Fruit fly (Drosophila melanogaster) whole organism, wandering third instar larva: ENCODE measurements around the gene slgA.

Source experiments
- Abd-B ChIP-seq: fragments of >200 bp; optimal IDR thresholded peaks from 2 replicates; lab custom pipeline; 2017; ENCODE audit warnings: missing biosample characterization, missing genetic modification characterization
- CG32264 ChIP-seq: fragments of 200-800 bp; sonication (Bioruptor generic); optimal IDR thresholded peaks from 2 replicates; lab custom pipeline; 2016; ENCODE audit warnings: missing biosample characterization, missing genetic modification characterization
- CG9705 ChIP-seq: fragments of 200-800 bp; sonication (Bioruptor generic); optimal IDR thresholded peaks from 2 replicates; lab custom pipeline; 2018; ENCODE audit warnings: missing biosample characterization, mild to moderate bottlenecking, missing genetic modification characterization
- CrebA ChIP-seq: fragments of 200-800 bp; sonication (Bioruptor generic); optimal IDR thresholded peaks from 2 replicates; lab custom pipeline; 2016; ENCODE audit warnings: missing biosample characterization, mild to moderate bottlenecking, missing genetic modification characterization, borderline replicate concordance
- Dfd ChIP-seq: fragments of >200 bp; optimal IDR thresholded peaks from 2 replicates; lab custom pipeline; 2017; ENCODE audit warnings: missing biosample characterization, missing genetic modification characterization
- Dif ChIP-seq: fragments of 200-275, 200-300 bp; sonication (Bioruptor generic); optimal IDR thresholded peaks from 2 replicates; lab custom pipeline; 2018; ENCODE audit warnings: missing biosample characterization, missing genetic modification characterization; ENCODE audit not compliant: partially characterized antibody
- GATAd ChIP-seq: sonication (Bioruptor generic); optimal IDR thresholded peaks from 2 replicates; lab custom pipeline; 2016; ENCODE audit warnings: missing biosample characterization, missing genetic modification characterization
- HLH106 ChIP-seq: fragments of 200-800 bp; optimal IDR thresholded peaks from 3 replicates; lab custom pipeline; 2019; ENCODE audit warnings: missing biosample characterization, mild to moderate bottlenecking, missing genetic modification characterization, moderate library complexity
- Hnf4 ChIP-seq: fragments of 200-800 bp; sonication (Bioruptor generic); optimal IDR thresholded peaks from 2 replicates; lab custom pipeline; 2016; ENCODE audit warnings: missing biosample characterization, mild to moderate bottlenecking, missing genetic modification characterization
- Hr78 ChIP-seq: fragments of >200 bp; optimal IDR thresholded peaks from 2 replicates; lab custom pipeline; 2017; ENCODE audit warnings: missing biosample characterization, missing genetic modification characterization
- Hr83 ChIP-seq: fragments of 200-300 bp; sonication (Bioruptor generic); optimal IDR thresholded peaks from 2 replicates; lab custom pipeline; 2016; ENCODE audit warnings: missing biosample characterization, mild to moderate bottlenecking, missing genetic modification characterization, moderate library complexity; ENCODE audit not compliant: poor library complexity, severe bottlenecking
- Jra ChIP-seq: sonication (Bioruptor generic); optimal IDR thresholded peaks from 2 replicates; lab custom pipeline; 2016; ENCODE audit warnings: missing biosample characterization, missing genetic modification characterization
- Mio ChIP-seq: sonication (Bioruptor generic); optimal IDR thresholded peaks from 2 replicates; lab custom pipeline; 2016; ENCODE audit warnings: missing biosample characterization, missing genetic modification characterization
- Myc ChIP-seq: fragments of >200 bp; optimal IDR thresholded peaks from 2 replicates; lab custom pipeline; 2017
- N ChIP-seq: fragments of >200 bp; optimal IDR thresholded peaks from 2 replicates; lab custom pipeline; 2018; ENCODE audit warnings: missing biosample characterization, missing external identifiers, missing genetic modification characterization
- OdsH ChIP-seq: fragments of 200-800 bp; sonication (Bioruptor generic); optimal IDR thresholded peaks from 2 replicates; lab custom pipeline; 2016; ENCODE audit warnings: missing biosample characterization, mild to moderate bottlenecking, missing genetic modification characterization
- Rel ChIP-seq, 2 experiments: fragments of 200-800 bp; sonication (Bioruptor generic) in 1 of 2; optimal IDR thresholded peaks; 2 replicates in 1 of 2; 3 replicates in 1 of 2; lab custom pipeline; 2016 to 2019; ENCODE audit warnings: mild to moderate bottlenecking in 2 of 2, missing biosample characterization in 2 of 2, missing genetic modification characterization in 2 of 2, moderate library complexity in 1 of 2
- Sp1 ChIP-seq: fragments of 200-800 bp; sonication (Bioruptor generic); optimal IDR thresholded peaks from 3 replicates; lab custom pipeline; 2019; ENCODE audit warnings: missing biosample characterization, mild to moderate bottlenecking, missing genetic modification characterization, moderate library complexity
- Vsx2 ChIP-seq: fragments of 200-300, 225-300 bp; sonication (Bioruptor generic); optimal IDR thresholded peaks from 2 replicates; lab custom pipeline; 2018; ENCODE audit warnings: missing biosample characterization, missing genetic modification characterization; ENCODE audit not compliant: partially characterized antibody
- br ChIP-seq: fragments of 200-800 bp; sonication (Bioruptor generic); optimal IDR thresholded peaks from 2 replicates; lab custom pipeline; 2016; ENCODE audit warnings: missing biosample characterization, missing genetic modification characterization
- dl ChIP-seq, 2 experiments: fragments of 175-275, 200-275 bp in 1 of 2; fragments of 200-275 bp in 1 of 2; sonication (Bioruptor generic); optimal IDR thresholded peaks; lab custom pipeline; 2018; ENCODE audit warnings: mild to moderate bottlenecking in 2 of 2, missing biosample characterization in 2 of 2, missing genetic modification characterization in 2 of 2, moderate library complexity in 2 of 2; ENCODE audit not compliant: partially characterized antibody in 2 of 2, insufficient read depth in 1 of 2
- dmrt93B ChIP-seq: fragments of 200-800 bp; sonication (Bioruptor generic); optimal IDR thresholded peaks from 2 replicates; lab custom pipeline; 2018; ENCODE audit warnings: missing biosample characterization, mild to moderate bottlenecking, missing genetic modification characterization
- dsf ChIP-seq: sonication (Bioruptor generic); optimal IDR thresholded peaks from 2 replicates; lab custom pipeline; 2016; ENCODE audit warnings: missing biosample characterization, missing genetic modification characterization, borderline replicate concordance
- ey ChIP-seq: fragments of 200-800 bp; sonication (Bioruptor generic); optimal IDR thresholded peaks from 2 replicates; lab custom pipeline; 2016; ENCODE audit warnings: missing biosample characterization, missing genetic modification characterization
- foxo ChIP-seq, 2 experiments: fragments of 200-800 bp; sonication (Bioruptor generic); optimal IDR thresholded peaks; 2 replicates in 1 of 2; 3 replicates in 1 of 2; lab custom pipeline; 2016 to 2017; ENCODE audit warnings: missing biosample characterization in 2 of 2, missing genetic modification characterization in 2 of 2
- fru ChIP-seq: fragments of 200-800 bp; sonication (Bioruptor generic); optimal IDR thresholded peaks from 3 replicates; lab custom pipeline; 2016; ENCODE audit warnings: missing biosample characterization, mild to moderate bottlenecking, missing genetic modification characterization
- h ChIP-seq: fragments of 200-800 bp; sonication (Bioruptor generic); optimal IDR thresholded peaks from 3 replicates; lab custom pipeline; 2016; ENCODE audit warnings: missing biosample characterization, mild to moderate bottlenecking, missing genetic modification characterization
- jim ChIP-seq: fragments of 175-275, 200-325 bp; sonication (Bioruptor generic); optimal IDR thresholded peaks from 2 replicates; lab custom pipeline; 2016; ENCODE audit warnings: missing biosample characterization, mild to moderate bottlenecking, missing genetic modification characterization
- pan ChIP-seq: fragments of >200 bp; optimal IDR thresholded peaks from 2 replicates; lab custom pipeline; 2017
- psq ChIP-seq: fragments of 200-800 bp; sonication (Bioruptor generic); optimal IDR thresholded peaks from 3 replicates; lab custom pipeline; 2017; ENCODE audit warnings: missing biosample characterization, mild to moderate bottlenecking, missing genetic modification characterization, moderate library complexity
- rgr ChIP-seq: fragments of 200-800 bp; sonication (Bioruptor generic); optimal IDR thresholded peaks from 3 replicates; lab custom pipeline; 2016; ENCODE audit warnings: missing biosample characterization, mild to moderate bottlenecking, missing genetic modification characterization
- sv ChIP-seq: fragments of 200-800 bp; sonication (Bioruptor generic); optimal IDR thresholded peaks from 3 replicates; lab custom pipeline; 2016; ENCODE audit warnings: missing biosample characterization, missing genetic modification characterization
- tai ChIP-seq: sonication (Bioruptor generic); optimal IDR thresholded peaks from 2 replicates; lab custom pipeline; 2016; ENCODE audit warnings: missing biosample characterization, missing genetic modification characterization
- usp ChIP-seq: fragments of >200 bp; optimal IDR thresholded peaks from 2 replicates; lab custom pipeline; 2017; ENCODE audit warnings: missing biosample characterization, missing genetic modification characterization
- woc ChIP-seq: sonication (Bioruptor generic); optimal IDR thresholded peaks from 2 replicates; lab custom pipeline; 2016; ENCODE audit warnings: missing biosample characterization, mild to moderate bottlenecking, missing genetic modification characterization

The slgA gene

dm6 chrX:21337057-21337456 lies 36.7 kb upstream of the slgA start:
- TF ChIP-seq Hr78 (GFP tag; lab: Kevin White, UChicago) (no peak), foxo (GFP tag; optimal IDR thresholded peaks at IDR 0.05; lab: Kevin White, UChicago) (no peak), tai (no peak), Dfd (no peak), N (GFP tag; lab: Kevin White, UChicago) (no peak), dsf (GFP tag; lab: Kevin White, UChicago) (no peak), usp (GFP tag; lab: Kevin White, UChicago) (no peak), Hnf4 (GFP tag; lab: Kevin White, UChicago) (no peak)

dm6 chrX:21338153-21338552 lies 35.6 kb upstream of the slgA start:
- TF ChIP-seq Dfd = no peak

- TF ChIP-seq Vsx2 (GFP tag; lab: Kevin White, UChicago) (no peak), Hr78 (GFP tag; lab: Kevin White, UChicago) (no peak), CG9705 (GFP tag; lab: Kevin White, UChicago) (peak; percentile 60), br (GFP tag; lab: Kevin White, UChicago) (peak; percentile 79), rgr (GFP tag; lab: Kevin White, UChicago) (peak; percentile 88), CG32264 (GFP tag; lab: Kevin White, UChicago) (peak; percentile 76), GATAd (GFP tag; lab: Kevin White, UChicago) (peak; percentile 60), sv (peak; percentile 69), Abd-B (GFP tag; lab: Kevin White, UChicago) (no peak), fru (GFP tag; lab: Kevin White, UChicago) (peak; percentile 83), tai (no peak), Dfd (no peak), h (GFP tag; lab: Kevin White, UChicago) (peak; percentile 87), Jra (GFP tag; lab: Kevin White, UChicago) (peak; percentile 59), ey (GFP tag; lab: Kevin White, UChicago) (peak; percentile 86), foxo (GFP tag; optimal IDR thresholded peaks at IDR 0.05; lab: Kevin White, UChicago) (peak; percentile 30 to 85), psq (GFP tag; lab: Kevin White, UChicago) (peak; percentile 67), Rel (GFP tag; optimal IDR thresholded peaks at IDR 0.05; lab: Kevin White, UChicago) (peak; percentile 15), Rel (tag; optimal IDR thresholded peaks at IDR 0.05; lab: Kevin White, UChicago) (peak; percentile 88), Myc (lab: Kevin White, UChicago) (peak; percentile 51), Sp1 (peak; percentile 86), Hnf4 (GFP tag; lab: Kevin White, UChicago) (no peak), Mio (GFP tag; lab: Kevin White, UChicago) (peak; percentile 15), OdsH (GFP tag; lab: Kevin White, UChicago) (peak; percentile 72), dsf (GFP tag; lab: Kevin White, UChicago) (peak; percentile 46), Dif (GFP tag; lab: Kevin White, UChicago) (peak; percentile 13), woc (peak; percentile 80), jim (GFP tag; lab: Kevin White, UChicago) (peak; percentile 70), Hr83 (GFP tag; lab: Kevin White, UChicago) (peak; percentile 89), N (GFP tag; lab: Kevin White, UChicago) (no peak), HLH106 (tag; lab: Kevin White, UChicago) (peak; percentile 78), dmrt93B (GFP tag; lab: Kevin White, UChicago) (no peak)
Observed at dm6 chrX:21339476-21339931, 34.3 kb upstream of the slgA start, which contains the start of the genes tty and fliI. Gene tty (minus strand): TSS chrX:21339676. Gene fliI (plus strand): TSS chrX:21339741.

dm6 chrX:21345036-21345500 lies 28.7 kb upstream of the slgA start, which contains the start of gene dod:
Gene dod (plus strand): TSS chrX:21345358.
- TF ChIP-seq CG9705 (GFP tag; lab: Kevin White, UChicago) (peak; percentile 5), GATAd (GFP tag; lab: Kevin White, UChicago) (no peak), usp (GFP tag; lab: Kevin White, UChicago) (no peak), Rel (GFP tag; optimal IDR thresholded peaks at IDR 0.05; lab: Kevin White, UChicago) (no peak), Rel (tag; optimal IDR thresholded peaks at IDR 0.05; lab: Kevin White, UChicago) (peak; percentile 28), Hr83 (GFP tag; lab: Kevin White, UChicago) (no peak), sv (peak; percentile 24), OdsH (GFP tag; lab: Kevin White, UChicago) (peak; percentile 35), Myc (lab: Kevin White, UChicago) (peak; percentile 47), h (GFP tag; lab: Kevin White, UChicago) (no peak), Dif (GFP tag; lab: Kevin White, UChicago) (no peak), dsf (GFP tag; lab: Kevin White, UChicago) (no peak), rgr (GFP tag; lab: Kevin White, UChicago) (no peak), ey (GFP tag; lab: Kevin White, UChicago) (peak; percentile 43), fru (GFP tag; lab: Kevin White, UChicago) (no peak), HLH106 (tag; lab: Kevin White, UChicago) (peak; percentile 41), dl (GFP tag; optimal IDR thresholded peaks at IDR 0.05; lab: Kevin White, UChicago; ENCODE audit: insufficient read depth in 1 of 2, partially characterized antibody in 2 of 2) (no peak), woc (peak; percentile 65), Abd-B (GFP tag; lab: Kevin White, UChicago) (no peak), Hr78 (GFP tag; lab: Kevin White, UChicago) (no peak), jim (GFP tag; lab: Kevin White, UChicago) (no peak), Sp1 (peak; percentile 60), CrebA (GFP tag; lab: Kevin White, UChicago) (no peak), Hnf4 (GFP tag; lab: Kevin White, UChicago) (no peak), pan (no peak)
